Fruit fly (Drosophila melanogaster) whole organism, embryonic: ENCODE measurements around the gene Cyt-c-p.

Experiments
- CG10147 ChIP-seq: fragments of 200-800 bp; sonication (Bioruptor generic); optimal IDR thresholded peaks from 2 replicates; lab custom pipeline; 2019; ENCODE audit warnings: missing biosample characterization, mild to moderate bottlenecking, missing genetic modification characterization, moderate library complexity
- CG10431 ChIP-seq: fragments of 200-800 bp; sonication (Bioruptor generic); optimal IDR thresholded peaks from 3 replicates; lab custom pipeline; 2018; ENCODE audit warnings: missing biosample characterization, mild to moderate bottlenecking, missing genetic modification characterization
- CG12236 ChIP-seq: fragments of 200-800 bp; sonication (Bioruptor generic); optimal IDR thresholded peaks from 2 replicates; lab custom pipeline; 2016; ENCODE audit warnings: missing biosample characterization, missing genetic modification characterization
- CG12299 ChIP-seq: fragments of 200-800 bp; sonication (Bioruptor generic); optimal IDR thresholded peaks from 2 replicates; lab custom pipeline; 2018; ENCODE audit warnings: missing biosample characterization, mild to moderate bottlenecking, missing genetic modification characterization
- CG12391 ChIP-seq: fragments of 200-800 bp; sonication (Bioruptor generic); optimal IDR thresholded peaks from 3 replicates; lab custom pipeline; 2018; ENCODE audit warnings: missing biosample characterization, mild to moderate bottlenecking, missing genetic modification characterization, moderate library complexity
- CG12942 ChIP-seq: fragments of 200-800 bp; sonication (Bioruptor generic); optimal IDR thresholded peaks from 3 replicates; lab custom pipeline; 2016; ENCODE audit warnings: missing biosample characterization, missing genetic modification characterization
- CG13424 ChIP-seq: fragments of 200-800 bp; sonication (Bioruptor generic); optimal IDR thresholded peaks from 2 replicates; lab custom pipeline; 2019; ENCODE audit warnings: missing biosample characterization, mild to moderate bottlenecking, missing genetic modification characterization, moderate library complexity
- CG16815 ChIP-seq: fragments of 200-800 bp; sonication (Bioruptor generic); optimal IDR thresholded peaks from 3 replicates; lab custom pipeline; 2017; ENCODE audit warnings: missing biosample characterization, mild to moderate bottlenecking, missing genetic modification characterization
- CG1792 ChIP-seq: fragments of 200-800 bp; sonication (Bioruptor generic); optimal IDR thresholded peaks from 2 replicates; lab custom pipeline; 2016; ENCODE audit warnings: missing biosample characterization, missing genetic modification characterization
- CG33557 ChIP-seq: fragments of 200-800 bp; sonication (Bioruptor generic); optimal IDR thresholded peaks from 2 replicates; lab custom pipeline; 2019; ENCODE audit warnings: missing biosample characterization, mild to moderate bottlenecking, missing genetic modification characterization, moderate library complexity
- CG7357 ChIP-seq: fragments of 200-800 bp; sonication (Bioruptor generic); IDR thresholded peaks from 3 replicates; pipeline ENCODE4 v1.3.6; 2022; ENCODE audit warnings: missing biosample characterization, missing genetic modification characterization
- CG7372 ChIP-seq: fragments of 200-800 bp; sonication (Bioruptor generic); IDR thresholded peaks from 2 replicates; pipeline ENCODE4 v1.3.6; 2022; ENCODE audit warnings: missing biosample characterization, missing genetic modification characterization
- CG7745 ChIP-seq: fragments of 200-800 bp; sonication (Bioruptor generic); optimal IDR thresholded peaks from 2 replicates; lab custom pipeline; 2018; ENCODE audit warnings: missing biosample characterization, mild to moderate bottlenecking, missing genetic modification characterization, moderate library complexity
- CG7786 ChIP-seq: fragments of 200-800 bp; sonication (Bioruptor generic); optimal IDR thresholded peaks from 2 replicates; lab custom pipeline; 2016; ENCODE audit warnings: missing biosample characterization, missing genetic modification characterization
- CG7963 ChIP-seq: fragments of 200-800 bp; sonication (Bioruptor generic); IDR thresholded peaks from 3 replicates; pipeline ENCODE4 v1.3.6; 2022; ENCODE audit warnings: missing biosample characterization, missing genetic modification characterization; ENCODE audit not compliant: partially characterized antibody
- CG8281 ChIP-seq: fragments of 200-800 bp; sonication (Bioruptor generic); optimal IDR thresholded peaks from 2 replicates; lab custom pipeline; 2018; ENCODE audit warnings: missing biosample characterization, mild to moderate bottlenecking, missing genetic modification characterization, moderate library complexity
- CG8290 ChIP-seq, 3 experiments: fragments of 200-800 bp; sonication (Bioruptor generic); optimal IDR thresholded peaks; 2 replicates each; lab custom pipeline; 2016 to 2019; ENCODE audit warnings: missing biosample characterization in 3 of 3, missing genetic modification characterization in 3 of 3, mild to moderate bottlenecking in 2 of 3, moderate library complexity in 1 of 3
- CG9215 ChIP-seq: fragments of 200-800 bp; sonication (Bioruptor generic); IDR thresholded peaks from 2 replicates; pipeline ENCODE4 v1.3.6; 2022; ENCODE audit warnings: missing biosample characterization, missing genetic modification characterization
- CTCF ChIP-seq: fragments of 200-800 bp; sonication (Bioruptor generic); optimal IDR thresholded peaks from 2 replicates; lab custom pipeline; 2017; ENCODE audit warnings: missing biosample characterization, mild to moderate bottlenecking, missing genetic modification characterization, moderate library complexity
- Chrac-16 ChIP-seq: fragments of 200-800 bp; sonication (Bioruptor generic); optimal IDR thresholded peaks from 3 replicates; lab custom pipeline; 2016; ENCODE audit warnings: missing biosample characterization, missing genetic modification characterization
- D ChIP-seq, 2 experiments: fragments of 200-800 bp in 1 of 2; fragments of >200 bp in 1 of 2; sonication (Bioruptor generic) in 1 of 2; optimal IDR thresholded peaks; 2 replicates in 1 of 2; 3 replicates in 1 of 2; lab custom pipeline; 2017; ENCODE audit warnings: mild to moderate bottlenecking in 1 of 2, missing biosample characterization in 1 of 2, missing genetic modification characterization in 1 of 2, missing genetic modification reagents in 1 of 2
- Dip3 ChIP-seq: fragments of 200-800 bp; sonication (Bioruptor generic); optimal IDR thresholded peaks from 3 replicates; lab custom pipeline; 2016; ENCODE audit warnings: missing biosample characterization, missing genetic modification characterization
- Eip74EF ChIP-seq, 2 experiments: fragments of 200-800 bp in 1 of 2; fragments of >200 bp in 1 of 2; sonication (Bioruptor generic) in 1 of 2; optimal IDR thresholded peaks; 2 replicates each; lab custom pipeline; 2017 to 2019; ENCODE audit warnings: missing biosample characterization in 2 of 2, missing genetic modification characterization in 2 of 2, mild to moderate bottlenecking in 1 of 2, moderate library complexity in 1 of 2
- HLH3B ChIP-seq: fragments of 200-800 bp; sonication (Bioruptor generic); IDR thresholded peaks from 2 replicates; pipeline ENCODE4 v1.3.6; 2022; ENCODE audit warnings: missing biosample characterization, missing genetic modification characterization
- HmgZ ChIP-seq: fragments of 200-800 bp; sonication (Bioruptor generic); optimal IDR thresholded peaks from 2 replicates; lab custom pipeline; 2018; ENCODE audit warnings: missing biosample characterization, mild to moderate bottlenecking, missing genetic modification characterization
- Hr78 ChIP-seq, 2 experiments: fragments of 200-800 bp in 1 of 2; fragments of >200 bp in 1 of 2; sonication (Bioruptor generic) in 1 of 2; optimal IDR thresholded peaks; 2 replicates each; lab custom pipeline; 2017 to 2019; ENCODE audit warnings: missing biosample characterization in 2 of 2, missing genetic modification characterization in 2 of 2, mild to moderate bottlenecking in 1 of 2, moderate library complexity in 1 of 2
- Lpt ChIP-seq: fragments of >200 bp; optimal IDR thresholded peaks from 2 replicates; lab custom pipeline; 2018; ENCODE audit warnings: missing biosample characterization, missing genetic modification characterization
- MTF-1 ChIP-seq: fragments of 200-800 bp; sonication (Bioruptor generic); optimal IDR thresholded peaks from 2 replicates; lab custom pipeline; 2018; ENCODE audit warnings: missing biosample characterization, mild to moderate bottlenecking, missing genetic modification characterization, borderline replicate concordance
- Meics ChIP-seq: fragments of 200-800 bp; sonication (Bioruptor generic); optimal IDR thresholded peaks from 2 replicates; lab custom pipeline; 2017; ENCODE audit warnings: missing biosample characterization, mild to moderate bottlenecking, missing genetic modification characterization
- Nf-YB ChIP-seq: fragments of 200-800 bp; sonication (Bioruptor generic); optimal IDR thresholded peaks from 3 replicates; lab custom pipeline; 2019; ENCODE audit warnings: missing biosample characterization, mild to moderate bottlenecking, missing genetic modification characterization, moderate library complexity
- Scr ChIP-seq: fragments of 200-800 bp; sonication (Bioruptor generic); IDR thresholded peaks from 2 replicates; pipeline ENCODE4 v1.3.6; 2022; ENCODE audit warnings: missing biosample characterization, missing genetic modification characterization; ENCODE audit not compliant: partially characterized antibody
- aop ChIP-seq: fragments of 200-800 bp; sonication (Bioruptor generic); IDR thresholded peaks from 2 replicates; pipeline ENCODE4 v1.3.6; 2022; ENCODE audit warnings: missing biosample characterization, missing genetic modification characterization
- cato ChIP-seq: fragments of 200-800 bp; sonication (Bioruptor generic); optimal IDR thresholded peaks from 2 replicates; lab custom pipeline; 2016; ENCODE audit warnings: missing biosample characterization, missing genetic modification characterization, borderline replicate concordance
- chm ChIP-seq: fragments of 200-800 bp; sonication (Bioruptor generic); IDR thresholded peaks from 2 replicates; pipeline ENCODE4 v1.3.6; 2022; ENCODE audit warnings: missing biosample characterization, missing genetic modification characterization
- corto ChIP-seq: fragments of 200-800 bp; sonication (Bioruptor generic); optimal IDR thresholded peaks from 2 replicates; lab custom pipeline; 2016; ENCODE audit warnings: missing biosample characterization, mild to moderate bottlenecking, missing genetic modification characterization, moderate library complexity
- exex ChIP-seq: fragments of 200-800 bp; sonication (Bioruptor generic); optimal IDR thresholded peaks from 4 replicates; lab custom pipeline; 2018; ENCODE audit warnings: missing biosample characterization, mild to moderate bottlenecking, missing genetic modification characterization, moderate library complexity
- gcm2 ChIP-seq: fragments of 200-800 bp; sonication (Bioruptor generic); optimal IDR thresholded peaks from 2 replicates; lab custom pipeline; 2016; ENCODE audit warnings: missing biosample characterization, missing genetic modification characterization
- gsb ChIP-seq: fragments of 200-800 bp; sonication (Bioruptor generic); IDR thresholded peaks from 2 replicates; pipeline ENCODE4 v1.3.6; 2022; ENCODE audit warnings: missing biosample characterization, missing genetic modification characterization
- gt ChIP-seq: fragments of 200-800 bp; sonication (Bioruptor generic); IDR thresholded peaks from 2 replicates; pipeline ENCODE4 v1.3.6; 2022; ENCODE audit warnings: missing biosample characterization, missing genetic modification characterization
- her ChIP-seq: fragments of 200-800 bp; sonication (Bioruptor generic); optimal IDR thresholded peaks from 2 replicates; lab custom pipeline; 2016; ENCODE audit warnings: missing biosample characterization, missing genetic modification characterization
- ken ChIP-seq: fragments of 200-800 bp; sonication (Bioruptor generic); IDR thresholded peaks from 3 replicates; pipeline ENCODE4 v1.3.6; 2022; ENCODE audit warnings: missing biosample characterization, missing genetic modification characterization
- lola ChIP-seq, 3 experiments: fragments of >200 bp in 2 of 3; fragments of 200-800 bp in 1 of 3; sonication (Bioruptor generic) in 1 of 3; optimal IDR thresholded peaks; 2 replicates each; lab custom pipeline; 2017 to 2019; ENCODE audit warnings: missing biosample characterization in 3 of 3, missing genetic modification characterization in 3 of 3, mild to moderate bottlenecking in 1 of 3, moderate library complexity in 1 of 3
- oc ChIP-seq: fragments of 200-800 bp; sonication (Bioruptor generic); optimal IDR thresholded peaks from 2 replicates; lab custom pipeline; 2018; ENCODE audit warnings: missing biosample characterization, mild to moderate bottlenecking, missing genetic modification characterization, moderate library complexity
- rib ChIP-seq: fragments of 200-800 bp; sonication (Bioruptor generic); IDR thresholded peaks from 2 replicates; pipeline ENCODE4 v1.3.6; 2022; ENCODE audit warnings: missing biosample characterization, missing genetic modification characterization
- ro ChIP-seq: fragments of 200-800 bp; sonication (Bioruptor generic); IDR thresholded peaks from 2 replicates; pipeline ENCODE4 v1.3.6; 2022; ENCODE audit warnings: missing biosample characterization, missing genetic modification characterization
- so ChIP-seq: fragments of 200-800 bp; sonication (Bioruptor generic); IDR thresholded peaks from 3 replicates; pipeline ENCODE4 v1.3.6; 2022; ENCODE audit warnings: missing biosample characterization, missing genetic modification characterization
- tgo ChIP-seq: fragments of 200-800 bp; sonication (Bioruptor generic); IDR thresholded peaks from 3 replicates; pipeline ENCODE4 v1.3.6; 2022; ENCODE audit warnings: missing biosample characterization, missing genetic modification characterization
- tll ChIP-seq, 2 experiments: fragments of 200-800 bp in 1 of 2; fragments of >200 bp in 1 of 2; sonication (Bioruptor generic) in 1 of 2; optimal IDR thresholded peaks; 2 replicates each; lab custom pipeline; 2017 to 2019; ENCODE audit warnings: missing biosample characterization in 2 of 2, missing genetic modification characterization in 2 of 2, mild to moderate bottlenecking in 1 of 2, moderate library complexity in 1 of 2
- usp ChIP-seq: fragments of >200 bp; optimal IDR thresholded peaks from 2 replicates; lab custom pipeline; 2017; ENCODE audit warnings: missing biosample characterization, missing genetic modification characterization
- zf30C ChIP-seq: fragments of 200-800 bp; sonication (Bioruptor generic); optimal IDR thresholded peaks from 3 replicates; lab custom pipeline; 2018; ENCODE audit warnings: missing biosample characterization, mild to moderate bottlenecking, missing genetic modification characterization

Gene Cyt-c-p

dm6 chr2L:16727578-16728023, 7.9 kb downstream of the Cyt-c-p start, which contains the start of gene VhaSFD (continued):
- TF ChIP-seq Chrac-16 (GFP tag; lab: Kevin White, UChicago) (no peak), gt (GFP tag; lab: Robert Waterston, UW) (no peak), CG10431 (GFP tag; lab: Kevin White, UChicago) (no peak), Meics (GFP tag; lab: Kevin White, UChicago) (no peak), gsb (GFP tag; lab: Robert Waterston, UW) (no peak), CG7357 (GFP tag; lab: Robert Waterston, UW) (no peak), Dip3 (GFP tag; lab: Kevin White, UChicago) (peak; percentile 6), CG9215 (GFP tag; lab: Robert Waterston, UW) (no peak), CG8281 (tag; lab: Kevin White, UChicago) (no peak), lola (GFP tag; optimal IDR thresholded peaks at IDR 0.05; lab: Kevin White, UChicago) (no peak), tgo (no peak), exex (tag; lab: Kevin White, UChicago) (no peak), rib (GFP tag; lab: Robert Waterston, UW) (peak; percentile 70), CG7372 (GFP tag; lab: Robert Waterston, UW) (no peak), CG10147 (GFP tag; lab: Kevin White, UChicago) (peak; percentile 19), so (GFP tag; lab: Robert Waterston, UW) (0 out of 3 replicates have a peak, but pooled peaks have one; percentile 22), cato (GFP tag; lab: Kevin White, UChicago) (no peak), CG8290 (GFP tag; optimal IDR thresholded peaks at IDR 0.05; lab: Kevin White, UChicago) (no peak), CG8290 (tag; optimal IDR thresholded peaks at IDR 0.05; lab: Kevin White, UChicago) (peak in 1 of 2 experiments; percentile 71), CG12299 (tag; lab: Kevin White, UChicago) (no peak), gcm2 (GFP tag; lab: Kevin White, UChicago) (no peak), CG12391 (tag; lab: Kevin White, UChicago) (peak; percentile 44), CG12236 (GFP tag; lab: Kevin White, UChicago) (no peak), CG7745 (tag; lab: Kevin White, UChicago) (no peak), CG1792 (GFP tag; lab: Kevin White, UChicago) (no peak), zf30C (GFP tag; lab: Kevin White, UChicago) (no peak), aop (GFP tag; lab: Robert Waterston, UW) (no peak), Eip74EF (GFP tag; optimal IDR thresholded peaks at IDR 0.05; lab: Kevin White, UChicago) (peak in 1 of 2 experiments; percentile 28), Nf-YB (no peak), oc (no peak), chm (GFP tag; lab: Robert Waterston, UW) (peak; percentile 63; the same call in 1 of the 2 replicates), CG16815 (GFP tag; lab: Kevin White, UChicago) (no peak), HLH3B (GFP tag; lab: Robert Waterston, UW) (no peak), CG13424 (peak; percentile 5), corto (no peak), usp (GFP tag; lab: Kevin White, UChicago) (no peak), CG7786 (GFP tag; lab: Kevin White, UChicago) (no peak), CG7963 (GFP tag; lab: Robert Waterston, UW) (peak; percentile 65), her (GFP tag; lab: Kevin White, UChicago) (peak; percentile 6), MTF-1 (GFP tag; lab: Kevin White, UChicago) (no peak), HmgZ (tag; lab: Kevin White, UChicago) (peak; percentile 57), Scr (peak; percentile 49), Hr78 (GFP tag; optimal IDR thresholded peaks at IDR 0.05; lab: Kevin White, UChicago) (no peak), tll (GFP tag; optimal IDR thresholded peaks at IDR 0.05; lab: Kevin White, UChicago) (peak in 1 of 2 experiments; percentile 31), CTCF (GFP tag; lab: Kevin White, UChicago) (no peak), D (optimal IDR thresholded peaks at IDR 0.05; lab: Kevin White, UChicago) (no peak), D (GFP tag; optimal IDR thresholded peaks at IDR 0.05; lab: Kevin White, UChicago) (no peak), CG33557 (GFP tag; lab: Kevin White, UChicago) (no peak), Lpt (GFP tag; lab: Kevin White, UChicago) (no peak), ken (GFP tag; lab: Robert Waterston, UW) (no peak), CG12942 (GFP tag; lab: Kevin White, UChicago) (no peak), ro (GFP tag; lab: Robert Waterston, UW) (no peak)
